Worm (Caenorhabditis elegans) whole organism, L4/young adult: Measurements from ENCODE around the gene C04E6.13.

ENCODE experiments used
- W03F9.2 ChIP-seq: fragments of 150-350 bp; optimal IDR thresholded peaks from 2 replicates; lab custom pipeline; 2014; ENCODE audit warnings: missing biosample characterization, missing genetic modification characterization
- dao-5 ChIP-seq: sonication (generic microtip); optimal IDR thresholded peaks from 2 replicates; lab custom pipeline; 2016; ENCODE audit warnings: missing genotype, missing genetic modification characterization, moderate library complexity, missing compliant biosample characterization
- him-1 ChIP-seq: sonication (generic microtip); optimal IDR thresholded peaks from 2 replicates; lab custom pipeline; 2016; ENCODE audit warnings: missing genotype, missing genetic modification reagents, missing genetic modification characterization, missing compliant biosample characterization

- TF ChIP-seq dao-5, result no peak
- TF ChIP-seq W03F9.2 (tag; lab: Kevin White, UChicago), result no peak
- TF ChIP-seq him-1 (tag; lab: Kevin White, UChicago), result no peak
These were observed 30.6 kb downstream of the C04E6.13 start, which contains the start of gene pst-1 for ce11 chrV:5943167-5943566.
